Worm (Caenorhabditis elegans) whole organism, L2 larva: ENCODE results near the gene F25B3.4.

Experiments used
- C34F6.9 ChIP-seq: fragments of 150-350 bp; optimal IDR thresholded peaks from 2 replicates; lab custom pipeline; 2014; ENCODE audit warnings: missing biosample characterization, missing genetic modification characterization
- F13H6.1 ChIP-seq: sonication (generic microtip); optimal IDR thresholded peaks from 2 replicates; lab custom pipeline; 2016; ENCODE audit warnings: missing genetic modification characterization, missing compliant biosample characterization
- R02D3.7 ChIP-seq: fragments of 150-350 bp; optimal IDR thresholded peaks from 2 replicates; lab custom pipeline; 2014; ENCODE audit warnings: missing biosample characterization, missing genetic modification characterization
- Y55F3AM.14 ChIP-seq: fragments of 200-800 bp; sonication (Bioruptor generic); optimal IDR thresholded peaks from 2 replicates; lab custom pipeline; 2018; ENCODE audit warnings: mild to moderate bottlenecking, missing genetic modification characterization, missing compliant biosample characterization
- ZK546.5 ChIP-seq: sonication (generic microtip); optimal IDR thresholded peaks from 2 replicates; lab custom pipeline; 2017; ENCODE audit warnings: missing biosample characterization, missing genetic modification characterization
- alr-1 ChIP-seq: fragments of 150-350 bp; optimal IDR thresholded peaks from 2 replicates; lab custom pipeline; 2014; ENCODE audit warnings: missing biosample characterization, missing genetic modification characterization
- aly-2 ChIP-seq: fragments of 150-350 bp; optimal IDR thresholded peaks from 2 replicates; lab custom pipeline; 2014; ENCODE audit warnings: missing biosample characterization, missing genetic modification characterization
- blmp-1 ChIP-seq: sonication (generic microtip); optimal IDR thresholded peaks from 2 replicates; lab custom pipeline; 2017; ENCODE audit warnings: missing genetic modification characterization, mild to moderate bottlenecking, missing compliant biosample characterization, antibody characterized with exemption, moderate library complexity; ENCODE audit not compliant: insufficient read depth
- ceh-16 ChIP-seq: fragments of 150-350 bp; optimal IDR thresholded peaks from 2 replicates; lab custom pipeline; 2014; ENCODE audit warnings: missing biosample characterization, missing genetic modification characterization
- ceh-82 ChIP-seq: fragments of 150-350 bp; optimal IDR thresholded peaks from 2 replicates; lab custom pipeline; 2014; ENCODE audit warnings: missing biosample characterization, missing genetic modification characterization
- crh-2 ChIP-seq: sonication (generic microtip); optimal IDR thresholded peaks from 2 replicates; lab custom pipeline; 2017; ENCODE audit warnings: missing biosample characterization, missing genetic modification characterization
- dmd-4 ChIP-seq: sonication (generic microtip); optimal IDR thresholded peaks from 2 replicates; lab custom pipeline; 2017; ENCODE audit warnings: missing biosample characterization, missing genetic modification characterization
- elt-1 ChIP-seq: fragments of 150-350 bp; optimal IDR thresholded peaks from 2 replicates; lab custom pipeline; 2014; ENCODE audit warnings: missing biosample characterization, missing genetic modification characterization
- fos-1 ChIP-seq: fragments of 150-350 bp; optimal IDR thresholded peaks from 2 replicates; lab custom pipeline; 2014; ENCODE audit warnings: missing biosample characterization, missing genetic modification characterization
- gmeb-1 ChIP-seq: fragments of 150-350 bp; optimal IDR thresholded peaks from 2 replicates; lab custom pipeline; 2014; ENCODE audit warnings: missing biosample characterization, missing genetic modification characterization
- lin-13 ChIP-seq: fragments of 150-350 bp; optimal IDR thresholded peaks from 2 replicates; lab custom pipeline; 2014; ENCODE audit warnings: missing biosample characterization, missing genetic modification reagents, missing genetic modification characterization
- lsy-2 ChIP-seq, 2 experiments: fragments of 150-350 bp in 1 of 2; sonication (generic microtip) in 1 of 2; optimal IDR thresholded peaks; 2 replicates each; lab custom pipeline; 2014 to 2017; ENCODE audit warnings: missing biosample characterization in 2 of 2, missing genetic modification characterization in 2 of 2
- mab-5 ChIP-seq: fragments of 150-350 bp; optimal IDR thresholded peaks from 2 replicates; lab custom pipeline; 2014; ENCODE audit warnings: missing biosample characterization, missing genetic modification characterization
- mbf-1 ChIP-seq: sonication (generic microtip); optimal IDR thresholded peaks from 2 replicates; lab custom pipeline; 2017; ENCODE audit warnings: missing biosample characterization, missing genetic modification characterization
- mdl-1 ChIP-seq, 2 experiments: fragments of 150-350 bp in 1 of 2; sonication (generic microtip) in 1 of 2; optimal IDR thresholded peaks; 2 replicates each; lab custom pipeline; 2017; ENCODE audit warnings: missing biosample characterization in 2 of 2, missing genetic modification characterization in 2 of 2
- nhr-10 ChIP-seq: sonication (generic microtip); optimal IDR thresholded peaks from 2 replicates; lab custom pipeline; 2017; ENCODE audit warnings: missing biosample characterization, missing genetic modification characterization
- nhr-11 ChIP-seq: fragments of 150-350 bp; optimal IDR thresholded peaks from 2 replicates; lab custom pipeline; 2014; ENCODE audit warnings: missing biosample characterization, missing genetic modification characterization
- nhr-12 ChIP-seq: fragments of 150-350 bp; optimal IDR thresholded peaks from 2 replicates; lab custom pipeline; 2014; ENCODE audit warnings: missing biosample characterization, missing genetic modification characterization
- nhr-129 ChIP-seq: fragments of 150-350 bp; optimal IDR thresholded peaks from 2 replicates; lab custom pipeline; 2014; ENCODE audit warnings: missing biosample characterization, missing genetic modification characterization
- nhr-23 ChIP-seq: fragments of 150-350 bp; optimal IDR thresholded peaks from 2 replicates; lab custom pipeline; 2014; ENCODE audit warnings: missing biosample characterization, missing genetic modification reagents, missing genetic modification characterization
- nhr-25 ChIP-seq: fragments of 150-350 bp; sonication (generic microtip); optimal IDR thresholded peaks from 3 replicates; lab custom pipeline; 2014; ENCODE audit warnings: missing biosample characterization, missing genetic modification characterization
- nhr-77 ChIP-seq: fragments of 150-350 bp; optimal IDR thresholded peaks from 2 replicates; lab custom pipeline; 2014; ENCODE audit warnings: missing biosample characterization, missing genetic modification characterization
- peb-1 ChIP-seq: fragments of 150-350 bp; optimal IDR thresholded peaks from 2 replicates; lab custom pipeline; 2014; ENCODE audit warnings: missing biosample characterization, missing genetic modification characterization
- sem-4 ChIP-seq: fragments of 150-350 bp; optimal IDR thresholded peaks from 2 replicates; lab custom pipeline; 2014; ENCODE audit warnings: missing biosample characterization, missing genetic modification reagents, missing genetic modification characterization
- sma-3 ChIP-seq: sonication (generic microtip); optimal IDR thresholded peaks from 2 replicates; lab custom pipeline; 2016; ENCODE audit warnings: missing genetic modification reagents, missing genetic modification characterization, missing compliant biosample characterization
- sma-9 ChIP-seq, 2 experiments: fragments of 150-350 bp in 1 of 2; sonication (generic microtip) in 1 of 2; optimal IDR thresholded peaks; 2 replicates each; lab custom pipeline; 2014 to 2016; ENCODE audit warnings: missing genetic modification characterization in 2 of 2, mild to moderate bottlenecking in 1 of 2, missing biosample characterization in 1 of 2, missing compliant biosample characterization in 1 of 2, missing genetic modification reagents in 1 of 2, moderate library complexity in 1 of 2
- snpc-4 ChIP-seq: fragments of 150-350 bp; optimal IDR thresholded peaks from 2 replicates; lab custom pipeline; 2014; ENCODE audit warnings: missing biosample characterization, missing genetic modification characterization
- unc-39 ChIP-seq: fragments of 150-350 bp; optimal IDR thresholded peaks from 2 replicates; lab custom pipeline; 2014; ENCODE audit warnings: missing biosample characterization, missing genetic modification characterization
- unc-55 ChIP-seq: fragments of 150-350 bp; sonication (generic microtip); optimal IDR thresholded peaks from 3 replicates; lab custom pipeline; 2014; ENCODE audit warnings: missing biosample characterization, missing genetic modification reagents, missing genetic modification characterization
- ztf-11 ChIP-seq: sonication (generic microtip); optimal IDR thresholded peaks from 2 replicates; lab custom pipeline; 2017; ENCODE audit warnings: missing biosample characterization, missing genetic modification characterization

Gene F25B3.4

DNA sequence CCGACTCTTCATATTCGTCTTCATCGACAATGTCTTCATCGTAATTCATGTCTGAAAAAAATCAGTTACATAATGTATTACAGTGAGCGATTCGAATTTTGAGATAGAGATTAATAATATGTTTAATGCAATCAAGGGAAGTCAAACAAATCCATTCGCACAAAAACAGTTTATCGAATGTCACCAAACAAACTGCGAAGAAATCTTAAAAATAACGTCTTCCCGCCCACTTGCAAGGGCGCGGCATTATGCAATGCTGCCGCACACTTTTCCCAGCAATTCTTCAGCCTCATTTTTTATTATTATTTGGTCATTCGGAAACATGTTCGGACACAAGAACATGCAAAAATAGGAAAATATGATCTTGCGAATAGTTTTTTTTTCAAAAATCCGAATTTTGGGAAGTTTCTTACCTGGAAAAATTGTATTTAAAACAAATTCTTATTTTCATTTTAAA, 24.4 kb downstream of the F25B3.4 start, which contains the start of gene mdf-1 (continued):
- TF ChIP-seq nhr-10 (tag; lab: Kevin White, UChicago) (no peak), ceh-82 (tag; lab: Kevin White, UChicago) (no peak), blmp-1 (tag; lab: Kevin White, UChicago) (peak; percentile 38), ztf-11 (tag; lab: Kevin White, UChicago) (no peak), Y55F3AM.14 (GFP tag; lab: Kevin White, UChicago) (peak; percentile 28), dmd-4 (tag; lab: Kevin White, UChicago) (no peak), alr-1 (tag; lab: Kevin White, UChicago) (no peak), gmeb-1 (tag; lab: Kevin White, UChicago) (peak; percentile 83), crh-2 (tag; lab: Kevin White, UChicago) (peak; percentile 84), fos-1 (tag; lab: Kevin White, UChicago) (peak; percentile 44), ceh-16 (tag; lab: Kevin White, UChicago) (peak; percentile 11), nhr-23 (no peak), nhr-25 (peak; percentile 53)

DNA sequence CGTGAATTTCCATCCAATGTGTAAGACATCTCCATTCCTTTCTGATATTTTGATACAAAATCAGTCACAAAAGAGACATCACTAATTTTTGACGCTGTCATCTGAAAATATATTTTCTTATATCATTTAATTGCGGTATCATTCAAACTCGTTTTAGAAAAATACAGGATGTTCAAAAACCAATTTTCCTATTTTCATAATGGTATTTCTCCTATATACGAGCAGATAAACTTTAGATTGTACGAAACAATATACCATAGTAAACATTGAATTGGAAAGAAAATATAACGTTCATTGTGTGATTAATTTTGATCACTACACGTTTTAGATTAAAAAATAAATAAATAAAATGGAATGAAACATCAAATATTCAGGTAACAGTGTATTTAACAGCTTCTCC, 27.1 kb downstream of the F25B3.4 start, which contains the start of gene C50F4.16:
TSS of gene C50F4.16 (minus strand) at position 101 of the 400 bp plus-strand sequence.
- TF ChIP-seq sma-3 (GFP tag; lab: Kevin White, UChicago) (no peak), fos-1 (tag; lab: Kevin White, UChicago) (no peak), snpc-4 (tag; lab: Kevin White, UChicago) (no peak), nhr-25 (no peak), dmd-4 (tag; lab: Kevin White, UChicago) (no peak), nhr-12 (tag; lab: Kevin White, UChicago) (no peak), ceh-82 (tag; lab: Kevin White, UChicago) (no peak), aly-2 (no peak), ztf-11 (tag; lab: Kevin White, UChicago) (no peak), sem-4 (no peak), F13H6.1 (no peak), unc-55 (GFP tag; lab: Kevin White, UChicago) (no peak)

DNA sequence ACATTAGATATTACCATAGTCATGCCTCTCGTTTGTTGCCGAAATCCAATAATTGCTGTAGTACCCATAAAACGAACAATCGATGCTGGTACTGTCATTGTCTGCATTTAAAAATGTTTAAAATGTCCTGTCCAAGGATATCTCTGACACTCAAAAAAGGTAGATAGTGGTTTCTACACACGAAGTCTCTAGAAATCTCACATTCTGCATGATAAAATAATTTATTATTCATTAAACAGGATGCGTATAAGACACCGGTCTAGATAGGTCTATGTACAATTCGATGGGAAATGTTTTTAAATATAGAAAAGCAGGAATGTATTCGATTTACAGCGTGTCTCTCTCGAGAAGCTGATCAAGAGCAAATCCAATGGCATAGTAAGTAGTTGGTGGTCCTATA, 29.0 kb downstream of the F25B3.4 start, which contains the start of gene C50F4.12:
TSS of gene C50F4.12 (minus strand) at position 101 of the 400 bp plus-strand sequence.
- no peak for TF ChIP-seq sma-9 (GFP tag; optimal IDR thresholded peaks at IDR 0.05; lab: Kevin White, UChicago)
- no peak for TF ChIP-seq sma-9 (tag; optimal IDR thresholded peaks at IDR 0.05; lab: Kevin White, UChicago)
- no peak for TF ChIP-seq F13H6.1
- TF ChIP-seq elt-1 (tag; lab: Kevin White, UChicago): no peak
- TF ChIP-seq mdl-1 (tag; optimal IDR thresholded peaks at IDR 0.05; lab: Kevin White, UChicago): no peak
- no peak for TF ChIP-seq nhr-11 (tag; lab: Kevin White, UChicago)
- no peak for TF ChIP-seq unc-39 (tag; lab: Kevin White, UChicago)
- no peak for TF ChIP-seq R02D3.7 (tag; lab: Kevin White, UChicago)
- no peak for TF ChIP-seq peb-1 (tag; lab: Kevin White, UChicago)
- no peak for TF ChIP-seq blmp-1 (tag; lab: Kevin White, UChicago)
- TF ChIP-seq sem-4: no peak
- TF ChIP-seq lin-13 (GFP tag; lab: Kevin White, UChicago): no peak

DNA sequence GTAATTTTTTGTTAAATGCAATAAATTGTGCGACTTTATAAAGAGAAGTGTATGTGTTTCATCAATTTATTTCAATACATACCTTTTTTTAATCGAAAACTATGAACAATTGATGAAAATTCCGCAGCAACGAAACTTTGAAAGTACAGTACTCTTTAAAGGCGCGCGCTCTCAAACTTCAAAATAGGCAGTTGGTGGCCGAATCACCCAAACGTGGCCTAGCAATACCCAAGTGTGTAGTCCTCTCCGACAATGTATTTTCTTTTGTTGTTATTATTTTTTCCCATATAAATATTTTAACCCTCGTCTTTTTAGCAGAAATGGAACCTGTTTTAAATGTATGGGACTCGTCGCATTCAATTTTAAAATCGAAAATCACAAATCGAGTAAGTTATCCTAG, 32.1 kb downstream of the F25B3.4 start, which contains the start of gene C50F4.4:
TSS of gene C50F4.4 (plus strand) at position 267 of the 400 bp plus-strand sequence.
- peak in 1 of 2 experiments; percentile 17 for TF ChIP-seq lsy-2 (tag; optimal IDR thresholded peaks at IDR 0.05; lab: Kevin White, UChicago)
- TF ChIP-seq nhr-129: no peak
- TF ChIP-seq fos-1 (tag; lab: Kevin White, UChicago): peak; percentile 15
- peak; percentile 26 for TF ChIP-seq F13H6.1
- TF ChIP-seq gmeb-1 (tag; lab: Kevin White, UChicago): peak; percentile 33
- no peak for TF ChIP-seq ZK546.5 (tag; lab: Kevin White, UChicago)
- peak; percentile 58 for TF ChIP-seq C34F6.9
- peak; percentile 58 for TF ChIP-seq sma-9 (GFP tag; optimal IDR thresholded peaks at IDR 0.05; lab: Kevin White, UChicago)
- no peak for TF ChIP-seq sma-9 (tag; optimal IDR thresholded peaks at IDR 0.05; lab: Kevin White, UChicago)
- no peak for TF ChIP-seq nhr-77
- no peak for TF ChIP-seq nhr-12 (tag; lab: Kevin White, UChicago)
- peak; percentile 30 for TF ChIP-seq sma-3 (GFP tag; lab: Kevin White, UChicago)

DNA sequence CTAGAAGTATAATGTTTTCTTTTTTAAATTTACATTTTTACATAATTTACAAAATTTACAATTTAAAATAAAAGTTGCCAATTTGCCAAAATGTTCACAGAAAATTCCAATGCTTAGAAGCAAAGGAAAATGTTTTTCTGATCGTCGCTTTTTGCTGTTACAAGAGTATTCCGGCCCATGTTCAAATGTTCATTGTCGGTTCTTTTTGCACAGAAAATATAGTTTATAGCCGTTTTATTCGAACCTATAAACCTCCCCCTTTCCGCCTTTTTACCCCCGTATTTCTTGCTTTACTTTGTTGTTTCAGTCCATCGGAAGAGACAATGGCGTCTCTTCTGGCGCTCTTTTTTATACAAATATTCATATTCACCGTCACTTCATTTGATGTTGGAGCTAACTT, 34.0 kb downstream of the F25B3.4 start, which contains the start of gene tag-329:
TSS of gene tag-329 (plus strand) at position 301 of the 400 bp plus-strand sequence.
- TF ChIP-seq nhr-23 (no peak), aly-2 (no peak), mab-5 (no peak), fos-1 (tag; lab: Kevin White, UChicago) (no peak), mbf-1 (tag; lab: Kevin White, UChicago) (no peak), nhr-129 (no peak)
